Fruit fly (Drosophila melanogaster) whole organism, adult: ENCODE data around the gene CG6847.
"Not testable (repeated sequence)": the region's sequence is repeated elsewhere in the genome, so short reads cannot be mapped to it uniquely, and the experiment has no call there.

Experiments used
- CG11617 ChIP-seq: fragments of 200-800 bp; sonication (Bioruptor generic); optimal IDR thresholded peaks from 2 replicates; lab custom pipeline; 2017; ENCODE audit warnings: mild to moderate bottlenecking, missing biosample characterization, missing genetic modification reagents, missing genetic modification characterization
- Hr96 ChIP-seq: fragments of 200-800 bp; sonication (Bioruptor generic); optimal IDR thresholded peaks from 2 replicates; lab custom pipeline; 2016; ENCODE audit warnings: missing biosample characterization, missing genetic modification characterization
- Mnt ChIP-seq: fragments of 200-800 bp; sonication (Bioruptor generic); optimal IDR thresholded peaks from 2 replicates; lab custom pipeline; 2016; ENCODE audit warnings: missing biosample characterization, mild to moderate bottlenecking, missing genetic modification characterization
- toe ChIP-seq: fragments of 200-800 bp; sonication (Bioruptor generic); optimal IDR thresholded peaks from 2 replicates; lab custom pipeline; 2016; ENCODE audit warnings: missing biosample characterization, missing genetic modification characterization

DNA sequence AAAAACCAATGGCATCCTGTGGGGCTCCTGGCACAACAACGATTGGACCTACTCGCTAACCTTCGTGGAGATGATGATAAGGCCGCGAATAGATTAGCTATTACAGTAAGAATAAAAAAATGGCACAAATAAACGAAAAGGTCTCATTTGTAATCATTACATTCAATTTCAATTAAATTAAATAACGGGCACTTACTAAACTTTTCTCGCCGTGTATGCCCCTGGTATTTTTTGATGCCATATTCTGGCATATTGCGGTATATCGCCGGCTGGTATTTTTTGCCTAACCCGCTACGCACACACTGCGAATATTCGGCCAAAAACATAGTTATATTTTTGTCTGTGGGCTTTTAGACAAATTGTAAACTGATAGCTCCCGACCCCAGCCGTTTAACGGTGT, 22.0 kb upstream of the CG6847 start, which contains the start of gene Gss1:
- TF ChIP-seq toe; CG11617; Mnt; Hr96 (GFP tag; lab: Kevin White, UChicago): not testable (repeated sequence)
